Worm (Caenorhabditis elegans) whole organism, late embryonic: ENCODE results near the gene snx-17.

Experiments used
- F13H6.1 ChIP-seq: sonication (generic microtip); optimal IDR thresholded peaks from 2 replicates; lab custom pipeline; 2016; ENCODE audit warnings: missing genetic modification characterization, missing compliant biosample characterization
- K02D7.2 ChIP-seq: sonication (generic microtip); optimal IDR thresholded peaks from 2 replicates; lab custom pipeline; 2017; ENCODE audit warnings: mild to moderate bottlenecking, missing genetic modification characterization, missing compliant biosample characterization
- Y22D7AL.16 ChIP-seq: sonication (generic microtip); optimal IDR thresholded peaks from 2 replicates; lab custom pipeline; 2016; ENCODE audit warnings: missing genetic modification characterization, missing compliant biosample characterization
- ceh-14 ChIP-seq: sonication (generic microtip); optimal IDR thresholded peaks from 2 replicates; lab custom pipeline; 2016; ENCODE audit warnings: missing genotype, missing genetic modification characterization, missing compliant biosample characterization
- ceh-18 ChIP-seq: sonication (generic microtip); optimal IDR thresholded peaks from 2 replicates; lab custom pipeline; 2016; ENCODE audit warnings: missing genetic modification characterization, missing compliant biosample characterization
- ceh-19 ChIP-seq: fragments of 200-800 bp; sonication (Bioruptor generic); optimal IDR thresholded peaks from 2 replicates; lab custom pipeline; 2018; ENCODE audit warnings: mild to moderate bottlenecking, missing genetic modification characterization, missing compliant biosample characterization
- ceh-2 ChIP-seq: sonication (generic microtip); optimal IDR thresholded peaks from 2 replicates; lab custom pipeline; 2016; ENCODE audit warnings: missing genotype, missing genetic modification characterization, missing compliant biosample characterization
- ceh-22 ChIP-seq: sonication (generic microtip); optimal IDR thresholded peaks from 2 replicates; lab custom pipeline; 2017; ENCODE audit warnings: missing biosample characterization, missing genetic modification characterization
- ceh-24 ChIP-seq: sonication (generic microtip); optimal IDR thresholded peaks from 2 replicates; lab custom pipeline; 2016; ENCODE audit warnings: mild to moderate bottlenecking, missing genetic modification characterization, missing compliant biosample characterization
- ceh-31 ChIP-seq: sonication (generic microtip); optimal IDR thresholded peaks from 2 replicates; lab custom pipeline; 2016; ENCODE audit warnings: missing genetic modification characterization, missing compliant biosample characterization
- ceh-34 ChIP-seq: sonication (generic microtip); optimal IDR thresholded peaks from 2 replicates; lab custom pipeline; 2016; ENCODE audit warnings: mild to moderate bottlenecking, missing genetic modification characterization, missing compliant biosample characterization
- ceh-45 ChIP-seq: fragments of 200-800 bp; sonication (Bioruptor generic); IDR thresholded peaks from 2 replicates; pipeline ENCODE4 v1.3.6; 2022; ENCODE audit warnings: missing genetic modification reagents, missing genetic modification characterization, missing compliant biosample characterization
- ceh-6 ChIP-seq: fragments of 200-800 bp; sonication (Bioruptor generic); optimal IDR thresholded peaks from 2 replicates; lab custom pipeline; 2018; ENCODE audit warnings: mild to moderate bottlenecking, missing genetic modification characterization, missing compliant biosample characterization
- ceh-9 ChIP-seq: sonication (generic microtip); optimal IDR thresholded peaks from 2 replicates; lab custom pipeline; 2016; ENCODE audit warnings: mild to moderate bottlenecking, missing genetic modification characterization, inconsistent platforms, missing compliant biosample characterization
- che-1 ChIP-seq: sonication (generic microtip); optimal IDR thresholded peaks from 2 replicates; lab custom pipeline; 2016; ENCODE audit warnings: mild to moderate bottlenecking, missing genetic modification characterization, missing compliant biosample characterization
- dve-1 ChIP-seq: sonication (generic microtip); optimal IDR thresholded peaks from 2 replicates; lab custom pipeline; 2017; ENCODE audit warnings: antibody characterized with exemption, mild to moderate bottlenecking, missing genetic modification characterization, missing compliant biosample characterization
- elt-2 ChIP-seq: sonication (generic microtip); optimal IDR thresholded peaks from 2 replicates; lab custom pipeline; 2016; ENCODE audit warnings: missing genetic modification reagents, missing genetic modification characterization, missing compliant biosample characterization
- elt-4 ChIP-seq: sonication (generic microtip); optimal IDR thresholded peaks from 2 replicates; lab custom pipeline; 2016; ENCODE audit warnings: missing genetic modification characterization, missing compliant biosample characterization
- ets-4 ChIP-seq: sonication (generic microtip); optimal IDR thresholded peaks from 2 replicates; lab custom pipeline; 2016; ENCODE audit warnings: missing genetic modification characterization, missing compliant biosample characterization
- eyg-1 ChIP-seq: sonication (generic microtip); optimal IDR thresholded peaks from 2 replicates; lab custom pipeline; 2016; ENCODE audit warnings: missing genotype, missing genetic modification characterization, missing compliant biosample characterization
- fax-1 ChIP-seq: sonication (generic microtip); optimal IDR thresholded peaks from 2 replicates; lab custom pipeline; 2016; ENCODE audit warnings: missing genotype, missing genetic modification characterization, missing compliant biosample characterization
- fkh-10 ChIP-seq: fragments of 150-350 bp; optimal IDR thresholded peaks from 2 replicates; lab custom pipeline; 2014; ENCODE audit warnings: missing biosample characterization, missing genetic modification reagents, missing genetic modification characterization
- fkh-6 ChIP-seq: sonication (generic microtip); optimal IDR thresholded peaks from 2 replicates; lab custom pipeline; 2016; ENCODE audit warnings: missing genetic modification characterization, missing compliant biosample characterization
- hlh-13 ChIP-seq: fragments of 200-800 bp; sonication (Bioruptor generic); optimal IDR thresholded peaks from 2 replicates; lab custom pipeline; 2018; ENCODE audit warnings: mild to moderate bottlenecking, missing genetic modification characterization, missing compliant biosample characterization
- hlh-30 ChIP-seq: sonication (generic microtip); optimal IDR thresholded peaks from 2 replicates; lab custom pipeline; 2017; ENCODE audit warnings: antibody characterized with exemption, missing genetic modification characterization, missing compliant biosample characterization; ENCODE audit not compliant: insufficient read depth
- hlh-6 ChIP-seq: sonication (generic microtip); optimal IDR thresholded peaks from 2 replicates; lab custom pipeline; 2016; ENCODE audit warnings: missing genotype, missing genetic modification characterization, missing compliant biosample characterization
- hlh-8 ChIP-seq: sonication (generic microtip); optimal IDR thresholded peaks from 2 replicates; lab custom pipeline; 2016; ENCODE audit warnings: missing genotype, missing genetic modification characterization, missing compliant biosample characterization
- lim-6 ChIP-seq: sonication (generic microtip); optimal IDR thresholded peaks from 2 replicates; lab custom pipeline; 2016; ENCODE audit warnings: missing genetic modification characterization, missing compliant biosample characterization
- lin-11 ChIP-seq: fragments of 200-800 bp; sonication (Bioruptor generic); optimal IDR thresholded peaks from 2 replicates; lab custom pipeline; 2018; ENCODE audit warnings: mild to moderate bottlenecking, missing genetic modification characterization, missing compliant biosample characterization
- madf-2 ChIP-seq: sonication (generic microtip); optimal IDR thresholded peaks from 2 replicates; lab custom pipeline; 2017; ENCODE audit warnings: missing genetic modification characterization, missing compliant biosample characterization
- mec-3 ChIP-seq: sonication (generic microtip); optimal IDR thresholded peaks from 2 replicates; lab custom pipeline; 2016; ENCODE audit warnings: borderline replicate concordance, missing genetic modification characterization, missing compliant biosample characterization
- nfya-1 ChIP-seq: sonication (generic microtip); optimal IDR thresholded peaks from 2 replicates; lab custom pipeline; 2017; ENCODE audit warnings: missing genetic modification characterization, mild to moderate bottlenecking, missing compliant biosample characterization, antibody characterized with exemption, moderate library complexity
- nhr-11 ChIP-seq: fragments of 150-350 bp; optimal IDR thresholded peaks from 2 replicates; lab custom pipeline; 2014; ENCODE audit warnings: missing biosample characterization, missing genetic modification characterization
- nhr-232 ChIP-seq: sonication (generic microtip); optimal IDR thresholded peaks from 2 replicates; lab custom pipeline; 2016; ENCODE audit warnings: missing genetic modification characterization, missing compliant biosample characterization
- npax-4 ChIP-seq: sonication (generic microtip); optimal IDR thresholded peaks from 2 replicates; lab custom pipeline; 2016; ENCODE audit warnings: missing genetic modification characterization, missing compliant biosample characterization
- odd-2 ChIP-seq: sonication (generic microtip); optimal IDR thresholded peaks from 2 replicates; lab custom pipeline; 2017; ENCODE audit warnings: antibody characterized with exemption, mild to moderate bottlenecking, missing genetic modification characterization, missing compliant biosample characterization
- pag-3 ChIP-seq: sonication (generic microtip); optimal IDR thresholded peaks from 2 replicates; lab custom pipeline; 2016; ENCODE audit warnings: missing compliant biosample characterization, missing genetic modification characterization, borderline replicate concordance
- pax-1 ChIP-seq: fragments of 150-350 bp; optimal IDR thresholded peaks from 2 replicates; lab custom pipeline; 2014; ENCODE audit warnings: missing biosample characterization, missing genetic modification characterization
- pha-2 ChIP-seq: sonication (generic microtip); optimal IDR thresholded peaks from 2 replicates; lab custom pipeline; 2017; ENCODE audit warnings: mild to moderate bottlenecking, missing genetic modification characterization, missing compliant biosample characterization
- pqm-1 ChIP-seq: sonication (generic microtip); optimal IDR thresholded peaks from 2 replicates; lab custom pipeline; 2016; ENCODE audit warnings: missing genetic modification characterization, missing compliant biosample characterization
- sox-2 ChIP-seq: fragments of 200-800 bp; sonication (Bioruptor generic); IDR thresholded peaks from 2 replicates; pipeline ENCODE4 v1.3.6; 2022; ENCODE audit warnings: missing genetic modification reagents, missing genetic modification characterization, missing compliant biosample characterization
- syd-9 ChIP-seq: sonication (generic microtip); optimal IDR thresholded peaks from 2 replicates; lab custom pipeline; 2016; ENCODE audit warnings: mild to moderate bottlenecking, missing genetic modification characterization, moderate library complexity, missing compliant biosample characterization
- tbx-2 ChIP-seq: sonication (generic microtip); optimal IDR thresholded peaks from 2 replicates; lab custom pipeline; 2016; ENCODE audit warnings: missing genetic modification characterization, missing compliant biosample characterization
- unc-3 ChIP-seq, 2 experiments: fragments of 200-800 bp in 1 of 2; sonication (Bioruptor generic) in 1 of 2; sonication (generic microtip) in 1 of 2; conservative IDR thresholded peaks in 1 of 2; optimal IDR thresholded peaks in 1 of 2; 2 replicates each; pipeline versions ENCODE4 v1.3.6 to Lab custom; 2016 to 2022; ENCODE audit warnings: missing compliant biosample characterization in 2 of 2, missing genetic modification characterization in 2 of 2, missing genetic modification reagents in 1 of 2
- unc-42 ChIP-seq: sonication (generic microtip); optimal IDR thresholded peaks from 2 replicates; lab custom pipeline; 2016; ENCODE audit warnings: missing genotype, missing genetic modification characterization, missing compliant biosample characterization
- unc-55 ChIP-seq: sonication (generic microtip); optimal IDR thresholded peaks from 2 replicates; lab custom pipeline; 2017; ENCODE audit warnings: missing biosample characterization, missing genetic modification reagents, missing genetic modification characterization

snx-17 gene

ce11 chrX:13145988-13146873 lies 24.1 kb upstream of the snx-17 start:
- TF ChIP-seq unc-3 (GFP tag; conservative IDR thresholded peaks at IDR 0.05; lab: Robert Waterston, UW) (no peak), unc-3 (tag; optimal IDR thresholded peaks at IDR 0.05; lab: Kevin White, UChicago) (no peak), ceh-34 (peak; percentile 9), ceh-31 (tag; lab: Kevin White, UChicago) (peak; percentile 30), lim-6 (tag; lab: Kevin White, UChicago) (no peak)
- TF ChIP-seq, all 69 proteins: peak for 2

- peak; percentile 63 for TF ChIP-seq pag-3 (tag; lab: Kevin White, UChicago)
- TF ChIP-seq hlh-13 (GFP tag; lab: Kevin White, UChicago): no peak
- TF ChIP-seq ets-4 (tag; lab: Kevin White, UChicago): peak; percentile 79
- TF ChIP-seq unc-3 (GFP tag; conservative IDR thresholded peaks at IDR 0.05; lab: Robert Waterston, UW): no peak; the same call in 1 of the 2 replicates
- TF ChIP-seq unc-3 (tag; optimal IDR thresholded peaks at IDR 0.05; lab: Kevin White, UChicago): no peak
- peak; percentile 27 for TF ChIP-seq fkh-6 (tag; lab: Kevin White, UChicago)
- peak; percentile 47 for TF ChIP-seq che-1 (tag; lab: Kevin White, UChicago)
- peak; percentile 36 for TF ChIP-seq madf-2 (tag; lab: Kevin White, UChicago)
- TF ChIP-seq ceh-14 (tag; lab: Kevin White, UChicago): peak; percentile 78
- TF ChIP-seq ceh-31 (tag; lab: Kevin White, UChicago): peak; percentile 98
- TF ChIP-seq npax-4 (tag; lab: Kevin White, UChicago): no peak
- TF ChIP-seq hlh-6 (tag; lab: Kevin White, UChicago): peak; percentile 71
- no peak for TF ChIP-seq lin-11 (tag; lab: Kevin White, UChicago)
- no peak for TF ChIP-seq odd-2
- TF ChIP-seq tbx-2 (tag; lab: Kevin White, UChicago): peak; percentile 93
- TF ChIP-seq F13H6.1 (tag; lab: Kevin White, UChicago): peak; percentile 78
- TF ChIP-seq nhr-11 (tag; lab: Kevin White, UChicago): no peak
- peak; percentile 99 for TF ChIP-seq hlh-30 (tag; lab: Kevin White, UChicago)
- no peak for TF ChIP-seq Y22D7AL.16 (tag; lab: Kevin White, UChicago)
- TF ChIP-seq fax-1 (tag; lab: Kevin White, UChicago): peak; percentile 26
- peak; percentile 87 for TF ChIP-seq unc-42
- TF ChIP-seq hlh-8: peak; percentile 68
- peak; percentile 61 for TF ChIP-seq ceh-19 (GFP tag; lab: Kevin White, UChicago)
- peak; percentile 63 for TF ChIP-seq eyg-1
- TF ChIP-seq sox-2 (GFP tag; lab: Robert Waterston, UW): no peak
- TF ChIP-seq ceh-22: peak; percentile 92
- peak; percentile 19 for TF ChIP-seq pqm-1 (tag; lab: Kevin White, UChicago)
- no peak for TF ChIP-seq ceh-9 (tag; lab: Kevin White, UChicago)
- peak; percentile 80 for TF ChIP-seq syd-9 (tag; lab: Kevin White, UChicago)
- peak; percentile 93 for TF ChIP-seq nfya-1 (tag; lab: Kevin White, UChicago)
- TF ChIP-seq ceh-24 (tag; lab: Kevin White, UChicago): no peak
- TF ChIP-seq ceh-45 (GFP tag; lab: Robert Waterston, UW): no peak
- TF ChIP-seq dve-1 (tag; lab: Kevin White, UChicago): peak; percentile 82
- peak; percentile 97 for TF ChIP-seq ceh-18 (tag; lab: Kevin White, UChicago)
- TF ChIP-seq fkh-10 (GFP tag; lab: Kevin White, UChicago): no peak
- peak; percentile 38 for TF ChIP-seq ceh-6
- TF ChIP-seq nhr-232 (tag; lab: Kevin White, UChicago): no peak
- TF ChIP-seq elt-4 (tag; lab: Kevin White, UChicago): no peak
- no peak for TF ChIP-seq K02D7.2 (tag; lab: Kevin White, UChicago)
- peak; percentile 97 for TF ChIP-seq unc-55 (GFP tag; lab: Kevin White, UChicago)
- peak; percentile 35 for TF ChIP-seq pax-1 (tag; lab: Kevin White, UChicago)
- TF ChIP-seq ceh-34: peak; percentile 99
- TF ChIP-seq pha-2 (tag; lab: Kevin White, UChicago): no peak
- peak; percentile 61 for TF ChIP-seq ceh-2 (tag; lab: Kevin White, UChicago)
- TF ChIP-seq elt-2: no peak
- TF ChIP-seq mec-3 (tag; lab: Kevin White, UChicago): no peak
Observed at ce11 chrX:13144975-13145618, 23.0 kb upstream of the snx-17 start.
